Fruit fly (Drosophila melanogaster) whole organism, embryonic: Measurements from ENCODE around the gene SP1173.

ENCODE experiments used
- ATbp ChIP-seq: fragments of 200-800 bp; sonication (Bioruptor generic); optimal IDR thresholded peaks from 2 replicates; lab custom pipeline; 2017; ENCODE audit warnings: missing biosample characterization, mild to moderate bottlenecking, missing genetic modification characterization, missing genetic modification reagents
- Ada2b ChIP-seq: fragments of 200-800 bp; sonication (Bioruptor generic); IDR thresholded peaks from 2 replicates; pipeline ENCODE4 v1.3.6; 2022; ENCODE audit warnings: missing biosample characterization, missing genetic modification characterization
- B-H1 ChIP-seq: fragments of 200-800 bp; sonication (Bioruptor generic); IDR thresholded peaks from 3 replicates; pipeline ENCODE4 v1.3.6; 2022; ENCODE audit warnings: missing biosample characterization, missing genetic modification characterization
- B-H2 ChIP-seq: fragments of 200-800 bp; sonication (Bioruptor generic); optimal IDR thresholded peaks from 2 replicates; lab custom pipeline; 2018; ENCODE audit warnings: missing biosample characterization, mild to moderate bottlenecking, missing genetic modification characterization
- CG10209 ChIP-seq: fragments of 200-800 bp; sonication (Bioruptor generic); optimal IDR thresholded peaks from 3 replicates; lab custom pipeline; 2017; ENCODE audit warnings: missing biosample characterization, mild to moderate bottlenecking, missing genetic modification characterization, missing genetic modification reagents
- CG12236 ChIP-seq: fragments of 200-800 bp; sonication (Bioruptor generic); optimal IDR thresholded peaks from 2 replicates; lab custom pipeline; 2016; ENCODE audit warnings: missing biosample characterization, missing genetic modification characterization
- CG1233 ChIP-seq: fragments of 200-800 bp; sonication (Bioruptor generic); optimal IDR thresholded peaks from 4 replicates; lab custom pipeline; 2018; ENCODE audit warnings: missing biosample characterization, mild to moderate bottlenecking, missing genetic modification characterization
- CG12744 ChIP-seq: fragments of 200-800 bp; sonication (Bioruptor generic); optimal IDR thresholded peaks from 2 replicates; lab custom pipeline; 2016; ENCODE audit warnings: missing biosample characterization, missing genetic modification characterization
- CG13287 ChIP-seq: fragments of 200-800 bp; sonication (Bioruptor generic); IDR thresholded peaks from 2 replicates; pipeline ENCODE4 v1.3.6; 2022; ENCODE audit warnings: missing biosample characterization, missing genetic modification characterization; ENCODE audit not compliant: partially characterized antibody
- CG14965 ChIP-seq: fragments of 200-800 bp; sonication (Bioruptor generic); optimal IDR thresholded peaks from 2 replicates; lab custom pipeline; 2016; ENCODE audit warnings: missing biosample characterization, missing genetic modification characterization, borderline replicate concordance
- CG1792 ChIP-seq: fragments of 200-800 bp; sonication (Bioruptor generic); optimal IDR thresholded peaks from 2 replicates; lab custom pipeline; 2016; ENCODE audit warnings: missing biosample characterization, missing genetic modification characterization
- CG30431 ChIP-seq: fragments of 200-800 bp; sonication (Bioruptor generic); optimal IDR thresholded peaks from 2 replicates; lab custom pipeline; 2017; ENCODE audit warnings: missing biosample characterization, missing genetic modification characterization
- CG3163 ChIP-seq: fragments of 200-800 bp; sonication (Bioruptor generic); optimal IDR thresholded peaks from 3 replicates; lab custom pipeline; 2016; ENCODE audit warnings: missing biosample characterization, missing genetic modification characterization
- CG6689 ChIP-seq: fragments of 200-800 bp; sonication (Bioruptor generic); IDR thresholded peaks from 2 replicates; pipeline ENCODE4 v1.3.6; 2022; ENCODE audit warnings: missing biosample characterization, missing genetic modification characterization
- CG7839 ChIP-seq: fragments of 200-800 bp; sonication (Bioruptor generic); optimal IDR thresholded peaks from 3 replicates; lab custom pipeline; 2018; ENCODE audit warnings: missing biosample characterization, mild to moderate bottlenecking, missing genetic modification characterization, moderate library complexity
- CG7928 ChIP-seq: fragments of 200-800 bp; sonication (Bioruptor generic); optimal IDR thresholded peaks from 2 replicates; lab custom pipeline; 2017; ENCODE audit warnings: missing biosample characterization, mild to moderate bottlenecking, missing genetic modification characterization
- CG7963 ChIP-seq: fragments of 200-800 bp; sonication (Bioruptor generic); IDR thresholded peaks from 3 replicates; pipeline ENCODE4 v1.3.6; 2022; ENCODE audit warnings: missing biosample characterization, missing genetic modification characterization; ENCODE audit not compliant: partially characterized antibody
- CHES-1-like ChIP-seq: fragments of 200-800 bp; sonication (Bioruptor generic); optimal IDR thresholded peaks from 2 replicates; lab custom pipeline; 2016; ENCODE audit warnings: missing biosample characterization, missing genetic modification characterization
- CkIIα-i1 ChIP-seq: fragments of 200-800 bp; sonication (Bioruptor generic); IDR thresholded peaks from 2 replicates; pipeline ENCODE4 v1.3.6; 2022; ENCODE audit warnings: missing biosample characterization, missing genetic modification characterization
- Dbx ChIP-seq: fragments of 200-800 bp; sonication (Bioruptor generic); IDR thresholded peaks from 3 replicates; pipeline ENCODE4 v1.3.6; 2022; ENCODE audit warnings: missing biosample characterization, missing genetic modification characterization
- Doc3 ChIP-seq: fragments of 200-800 bp; sonication (Bioruptor generic); IDR thresholded peaks from 3 replicates; pipeline ENCODE4 v1.3.6; 2022; ENCODE audit warnings: missing biosample characterization, missing genetic modification characterization; ENCODE audit not compliant: partially characterized antibody
- HLHmδ ChIP-seq: fragments of 200-800 bp; sonication (Bioruptor generic); optimal IDR thresholded peaks from 2 replicates; lab custom pipeline; 2018; ENCODE audit warnings: missing biosample characterization, mild to moderate bottlenecking, missing genetic modification characterization, moderate library complexity
- HmgZ ChIP-seq: fragments of 200-800 bp; sonication (Bioruptor generic); optimal IDR thresholded peaks from 2 replicates; lab custom pipeline; 2018; ENCODE audit warnings: missing biosample characterization, mild to moderate bottlenecking, missing genetic modification characterization
- Hr78 ChIP-seq, 2 experiments: fragments of 200-800 bp in 1 of 2; fragments of >200 bp in 1 of 2; sonication (Bioruptor generic) in 1 of 2; optimal IDR thresholded peaks; 2 replicates each; lab custom pipeline; 2017 to 2019; ENCODE audit warnings: missing biosample characterization in 2 of 2, missing genetic modification characterization in 2 of 2, mild to moderate bottlenecking in 1 of 2, moderate library complexity in 1 of 2
- Kr ChIP-seq: fragments of 200-800 bp; sonication (Bioruptor generic); optimal IDR thresholded peaks from 2 replicates; lab custom pipeline; 2017; ENCODE audit warnings: missing biosample characterization, mild to moderate bottlenecking, missing genetic modification characterization
- NC2β ChIP-seq: fragments of 200-800 bp; sonication (Bioruptor generic); optimal IDR thresholded peaks from 2 replicates; lab custom pipeline; 2016; ENCODE audit warnings: missing biosample characterization, missing genetic modification characterization
- NK7.1 ChIP-seq: fragments of 200-800 bp; sonication (Bioruptor generic); optimal IDR thresholded peaks from 3 replicates; lab custom pipeline; 2016; ENCODE audit warnings: missing biosample characterization, missing genetic modification characterization
- NfI ChIP-seq: fragments of 200-800 bp; sonication (Bioruptor generic); optimal IDR thresholded peaks from 3 replicates; lab custom pipeline; 2018; ENCODE audit warnings: missing biosample characterization, mild to moderate bottlenecking, missing genetic modification characterization, moderate library complexity
- Optix ChIP-seq: fragments of 200-800 bp; sonication (Bioruptor generic); IDR thresholded peaks from 3 replicates; pipeline ENCODE4 v1.3.6; 2022; ENCODE audit warnings: missing biosample characterization, missing genetic modification characterization
- Taf1 ChIP-seq: fragments of 200-800 bp; sonication (Bioruptor generic); IDR thresholded peaks from 2 replicates; pipeline ENCODE4 v1.3.6; 2022; ENCODE audit warnings: missing biosample characterization, missing genetic modification characterization
- Tbp ChIP-seq: fragments of >200 bp; optimal IDR thresholded peaks from 2 replicates; lab custom pipeline; 2018; ENCODE audit warnings: missing biosample characterization, missing genetic modification characterization
- aop ChIP-seq: fragments of 200-800 bp; sonication (Bioruptor generic); IDR thresholded peaks from 2 replicates; pipeline ENCODE4 v1.3.6; 2022; ENCODE audit warnings: missing biosample characterization, missing genetic modification characterization
- chinmo ChIP-seq: fragments of 200-800 bp; sonication (Bioruptor generic); IDR thresholded peaks from 4 replicates; pipeline ENCODE4 v1.3.6; 2022; ENCODE audit warnings: missing biosample characterization, missing genetic modification characterization; ENCODE audit not compliant: partially characterized antibody
- ci ChIP-seq: fragments of 200-800 bp; sonication (Bioruptor generic); IDR thresholded peaks from 3 replicates; pipeline ENCODE4 v1.3.6; 2022; ENCODE audit warnings: missing biosample characterization, missing genetic modification characterization
- croc ChIP-seq: fragments of 200-800 bp; sonication (Bioruptor generic); conservative IDR thresholded peaks from 3 replicates; pipeline ENCODE4 v1.3.6; 2022; ENCODE audit warnings: missing biosample characterization, missing genetic modification characterization
- danr ChIP-seq: fragments of 200-800 bp; sonication (Bioruptor generic); IDR thresholded peaks from 2 replicates; pipeline ENCODE4 v1.3.6; 2022; ENCODE audit warnings: missing biosample characterization, missing genetic modification characterization
- dmrt11E ChIP-seq: fragments of 200-800 bp; sonication (Bioruptor generic); optimal IDR thresholded peaks from 3 replicates; lab custom pipeline; 2018; ENCODE audit warnings: missing biosample characterization, mild to moderate bottlenecking, missing genetic modification characterization, moderate library complexity
- fd64A ChIP-seq: fragments of 200-800 bp; sonication (Bioruptor generic); optimal IDR thresholded peaks from 3 replicates; lab custom pipeline; 2018; ENCODE audit warnings: missing biosample characterization, mild to moderate bottlenecking, missing genetic modification characterization
- ham ChIP-seq: fragments of 200-800 bp; sonication (Bioruptor generic); IDR thresholded peaks from 2 replicates; pipeline ENCODE4 v1.3.6; 2022; ENCODE audit warnings: missing biosample characterization, missing genetic modification characterization
- ind ChIP-seq: fragments of 200-800 bp; sonication (Bioruptor generic); optimal IDR thresholded peaks from 3 replicates; lab custom pipeline; 2016; ENCODE audit warnings: missing biosample characterization, missing genetic modification characterization
- kay ChIP-seq: fragments of 200-800 bp; sonication (Bioruptor generic); optimal IDR thresholded peaks from 2 replicates; lab custom pipeline; 2016; ENCODE audit warnings: missing biosample characterization, missing genetic modification characterization
- lab ChIP-seq: fragments of 200-800 bp; sonication (Bioruptor generic); optimal IDR thresholded peaks from 3 replicates; lab custom pipeline; 2017; ENCODE audit warnings: missing biosample characterization, missing genetic modification characterization, mild to moderate bottlenecking, moderate library complexity, missing genetic modification reagents
- otp ChIP-seq: fragments of 200-800 bp; sonication (Bioruptor generic); IDR thresholded peaks from 3 replicates; pipeline ENCODE4, ENCODE4 v1.3.6; 2022; ENCODE audit warnings: missing biosample characterization, missing genetic modification characterization
- p53 ChIP-seq: fragments of 200-800 bp; sonication (Bioruptor generic); optimal IDR thresholded peaks from 2 replicates; lab custom pipeline; 2016; ENCODE audit warnings: missing biosample characterization, missing genetic modification characterization
- pros ChIP-seq: fragments of 200-800 bp; sonication (Bioruptor generic); optimal IDR thresholded peaks from 3 replicates; lab custom pipeline; 2019; ENCODE audit warnings: missing biosample characterization, mild to moderate bottlenecking, missing genetic modification characterization, moderate library complexity
- row ChIP-seq: fragments of 200-800 bp; sonication (Bioruptor generic); IDR thresholded peaks from 3 replicates; pipeline ENCODE4 v1.3.6; 2022; ENCODE audit warnings: missing biosample characterization, missing genetic modification characterization
- ssp ChIP-seq: fragments of 200-800 bp; sonication (Bioruptor generic); IDR thresholded peaks from 2 replicates; pipeline ENCODE4 v1.3.6; 2022; ENCODE audit warnings: missing biosample characterization, missing genetic modification characterization
- tin ChIP-seq: fragments of 200-800 bp; sonication (Bioruptor generic); optimal IDR thresholded peaks from 3 replicates; lab custom pipeline; 2016; ENCODE audit warnings: missing biosample characterization, missing genetic modification characterization
- tx ChIP-seq: fragments of 200-800 bp; sonication (Bioruptor generic); optimal IDR thresholded peaks from 2 replicates; lab custom pipeline; 2016; ENCODE audit warnings: missing biosample characterization, missing genetic modification characterization
- unpg ChIP-seq: fragments of 200-800 bp; sonication (Bioruptor generic); optimal IDR thresholded peaks from 3 replicates; lab custom pipeline; 2018; ENCODE audit warnings: missing biosample characterization, mild to moderate bottlenecking, missing genetic modification characterization, moderate library complexity
- vvl ChIP-seq: fragments of 200-800 bp; sonication (Bioruptor generic); IDR thresholded peaks from 2 replicates; pipeline ENCODE4 v1.3.6; 2022; ENCODE audit warnings: missing biosample characterization, missing genetic modification characterization

Gene SP1173

dm6 chr3L:6747127-6747526 lies 43.8 kb upstream of the SP1173 start (continued):
- no peak for TF ChIP-seq CG7963
- TF ChIP-seq B-H2 (GFP tag; lab: Kevin White, UChicago): peak; percentile 67
- no peak for TF ChIP-seq kay (GFP tag; lab: Kevin White, UChicago)
- no peak for TF ChIP-seq CG14965 (GFP tag; lab: Kevin White, UChicago)
- peak; percentile 23 for TF ChIP-seq CG3163 (GFP tag; lab: Kevin White, UChicago)
- TF ChIP-seq danr (GFP tag; lab: Robert Waterston, UW): no peak
- no peak for TF ChIP-seq Kr (GFP tag; lab: Kevin White, UChicago)
- no peak for TF ChIP-seq CG7928
- peak; percentile 23 for TF ChIP-seq p53
- peak; percentile 61; the same call in 1 of the 3 replicates for TF ChIP-seq otp (GFP tag; lab: Robert Waterston, UW)
- TF ChIP-seq unpg: peak; percentile 40
- peak; percentile 48 for TF ChIP-seq CG7839
- TF ChIP-seq aop: 0 out of 2 replicates have a peak, but pooled peaks have one; percentile 4
- TF ChIP-seq lab: peak; percentile 43
- TF ChIP-seq tin (GFP tag; lab: Kevin White, UChicago): peak; percentile 40
- no peak for TF ChIP-seq CkIIα-i1 (GFP tag; lab: Robert Waterston, UW)
- peak; percentile 94 for TF ChIP-seq vvl
- TF ChIP-seq Taf1 (GFP tag; lab: Robert Waterston, UW): no peak
- no peak for TF ChIP-seq Doc3
- TF ChIP-seq fd64A (GFP tag; lab: Kevin White, UChicago): no peak
- TF ChIP-seq NC2β (GFP tag; lab: Kevin White, UChicago): peak; percentile 48
- TF ChIP-seq CG10209: peak; percentile 47
- TF ChIP-seq HmgZ: peak; percentile 79
- TF ChIP-seq Tbp: no peak
- no peak for TF ChIP-seq CG12744 (GFP tag; lab: Kevin White, UChicago)
- no peak for TF ChIP-seq CG12236
- no peak for TF ChIP-seq ham (GFP tag; lab: Robert Waterston, UW)
- peak; percentile 71 for TF ChIP-seq HLHmδ (GFP tag; lab: Kevin White, UChicago)
- no peak for TF ChIP-seq croc
- peak; percentile 53; the same call in 1 of the 4 replicates for TF ChIP-seq chinmo
- TF ChIP-seq NK7.1 (GFP tag; lab: Kevin White, UChicago): no peak
- peak; percentile 54; the same call in 1 of the 2 replicates for TF ChIP-seq CG13287 (GFP tag; lab: Robert Waterston, UW)
- peak; percentile 62 for TF ChIP-seq Ada2b (GFP tag; lab: Robert Waterston, UW)
- TF ChIP-seq ATbp: no peak
- peak; percentile 8 for TF ChIP-seq tx (GFP tag; lab: Kevin White, UChicago)
- peak; percentile 51 for TF ChIP-seq CG6689
- peak; percentile 91 for TF ChIP-seq row
- TF ChIP-seq CG30431 (GFP tag; lab: Kevin White, UChicago): no peak
- no peak for TF ChIP-seq Optix (GFP tag; lab: Robert Waterston, UW)
- TF ChIP-seq ci (GFP tag; lab: Robert Waterston, UW): peak; percentile 84
- TF ChIP-seq NfI: peak; percentile 55
- peak; percentile 34 for TF ChIP-seq dmrt11E (tag; lab: Kevin White, UChicago)
- no peak for TF ChIP-seq Hr78 (GFP tag; optimal IDR thresholded peaks at IDR 0.05; lab: Kevin White, UChicago)
- TF ChIP-seq ssp (GFP tag; lab: Robert Waterston, UW): peak; percentile 41; the same call in 1 of the 2 replicates
- TF ChIP-seq CG1233 (GFP tag; lab: Kevin White, UChicago): no peak
- no peak; the same call in 2 of the 3 replicates for TF ChIP-seq B-H1 (GFP tag; lab: Robert Waterston, UW)
- peak; percentile 72 for TF ChIP-seq CHES-1-like (GFP tag; lab: Kevin White, UChicago)
- TF ChIP-seq ind (GFP tag; lab: Kevin White, UChicago): peak; percentile 48
- TF ChIP-seq pros (GFP tag; lab: Kevin White, UChicago): no peak
- TF ChIP-seq Dbx (GFP tag; lab: Robert Waterston, UW): peak; percentile 72
- TF ChIP-seq CG1792 (GFP tag; lab: Kevin White, UChicago): no peak
